Fruit fly (Drosophila melanogaster): ENCODE results near the gene CG12268.

The CG12268 gene

dm6 chr3R:23911073-23911690, 37.0 kb downstream of the CG12268 start:
- TF ChIP-seq cnc (optimal IDR thresholded peaks at IDR 0.05) (no peak), CG7045 (GFP tag; optimal IDR thresholded peaks at IDR 0.05) (no peak)

- TF ChIP-seq CG7101 (tag; optimal IDR thresholded peaks at IDR 0.05): no peak
- no peak for TF ChIP-seq CG5204 (GFP tag; optimal IDR thresholded peaks at IDR 0.05)
- no peak for TF ChIP-seq tj (GFP tag; optimal IDR thresholded peaks at IDR 0.05)
- no peak for TF ChIP-seq ovo (GFP tag; optimal IDR thresholded peaks at IDR 0.05)
- TF ChIP-seq Crg-1 (GFP tag; optimal IDR thresholded peaks at IDR 0.05): no peak
- TF ChIP-seq CG7045 (GFP tag; optimal IDR thresholded peaks at IDR 0.05): no peak
- TF ChIP-seq CG14711 (tag; optimal IDR thresholded peaks at IDR 0.05): no peak
- TF ChIP-seq Hr96 (GFP tag; optimal IDR thresholded peaks at IDR 0.05): no peak
- no peak for TF ChIP-seq CG1620 (GFP tag; optimal IDR thresholded peaks at IDR 0.05)
- no peak for TF ChIP-seq CG33017 (tag; optimal IDR thresholded peaks at IDR 0.05)
- no peak for TF ChIP-seq Mnt (GFP tag; optimal IDR thresholded peaks at IDR 0.05)
- no peak for TF ChIP-seq pad (GFP tag; optimal IDR thresholded peaks at IDR 0.05)
- no peak for TF ChIP-seq cic (GFP tag; optimal IDR thresholded peaks at IDR 0.05)
- no peak for TF ChIP-seq kay (GFP tag; ENCODE audit: borderline replicate concordance)
- no peak for TF ChIP-seq Clk (GFP tag; optimal IDR thresholded peaks at IDR 0.05)
- TF ChIP-seq cnc (optimal IDR thresholded peaks at IDR 0.05): no peak
- no peak for TF ChIP-seq CG11617 (GFP tag; optimal IDR thresholded peaks at IDR 0.05)
These were observed 37.9 kb downstream of the CG12268 start for dm6 chr3R:23910260-23910887.

- no peak for TF ChIP-seq tj (GFP tag; optimal IDR thresholded peaks at IDR 0.05)
- no peak for TF ChIP-seq CG5204 (GFP tag; optimal IDR thresholded peaks at IDR 0.05)
- no peak for TF ChIP-seq Clk (GFP tag; optimal IDR thresholded peaks at IDR 0.05)
- TF ChIP-seq Crg-1 (GFP tag; optimal IDR thresholded peaks at IDR 0.05): peak; percentile 8
- TF ChIP-seq toe (GFP tag; optimal IDR thresholded peaks at IDR 0.05): no peak
- TF ChIP-seq CG12768 (GFP tag; optimal IDR thresholded peaks at IDR 0.05): no peak
- TF ChIP-seq kay (GFP tag; ENCODE audit: borderline replicate concordance): no peak
These were observed 38.8 kb downstream of the CG12268 start for dm6 chr3R:23909347-23909862.

- TF ChIP-seq ovo (GFP tag; optimal IDR thresholded peaks at IDR 0.05): no peak
- TF ChIP-seq CG12768 (GFP tag; optimal IDR thresholded peaks at IDR 0.05): no peak
- no peak for TF ChIP-seq CG14711 (tag; optimal IDR thresholded peaks at IDR 0.05)
- no peak for TF ChIP-seq Crg-1 (GFP tag; optimal IDR thresholded peaks at IDR 0.05)
- TF ChIP-seq kay (GFP tag; ENCODE audit: borderline replicate concordance): no peak
These were observed 44.8 kb downstream of the CG12268 start for dm6 chr3R:23903425-23903824.

dm6 chr3R:23902557-23902956, 45.7 kb downstream of the CG12268 start:
- TF ChIP-seq CG14711 (tag; optimal IDR thresholded peaks at IDR 0.05) (peak; percentile 73), bab1 (GFP tag; optimal IDR thresholded peaks at IDR 0.05) (no peak)

dm6 chr3R:23902034-23902433, 46.2 kb downstream of the CG12268 start:
- peak; percentile 19 for TF ChIP-seq CG12768 (GFP tag; optimal IDR thresholded peaks at IDR 0.05)
- no peak for TF ChIP-seq toe (GFP tag; optimal IDR thresholded peaks at IDR 0.05)
- no peak for TF ChIP-seq cnc (optimal IDR thresholded peaks at IDR 0.05)
- TF ChIP-seq CG7045 (GFP tag; optimal IDR thresholded peaks at IDR 0.05): peak; percentile 27
- no peak for TF ChIP-seq Hr96 (GFP tag; optimal IDR thresholded peaks at IDR 0.05)
- peak; percentile 26 for TF ChIP-seq CG33017 (tag; optimal IDR thresholded peaks at IDR 0.05)
- TF ChIP-seq CG5204 (GFP tag; optimal IDR thresholded peaks at IDR 0.05): peak; percentile 17
- no peak for TF ChIP-seq bab1 (GFP tag; optimal IDR thresholded peaks at IDR 0.05)
- TF ChIP-seq Crg-1 (GFP tag; optimal IDR thresholded peaks at IDR 0.05): no peak

dm6 chr3R:23900092-23900491, 48.1 kb downstream of the CG12268 start:
- TF ChIP-seq Crg-1 (GFP tag; optimal IDR thresholded peaks at IDR 0.05): no peak
- TF ChIP-seq kay (GFP tag; ENCODE audit: borderline replicate concordance): no peak
- TF ChIP-seq ovo (GFP tag; optimal IDR thresholded peaks at IDR 0.05): no peak
- no peak for TF ChIP-seq Clk (GFP tag; optimal IDR thresholded peaks at IDR 0.05)
- no peak for TF ChIP-seq cic (GFP tag; optimal IDR thresholded peaks at IDR 0.05)
- no peak for TF ChIP-seq CG12768 (GFP tag; optimal IDR thresholded peaks at IDR 0.05)
- TF ChIP-seq Mnt (GFP tag; optimal IDR thresholded peaks at IDR 0.05): no peak
- no peak for TF ChIP-seq Hr96 (GFP tag; optimal IDR thresholded peaks at IDR 0.05)
